Fruit fly (Drosophila melanogaster) whole organism, embryonic: Measurements from ENCODE around the gene Oct-TyrR.

ENCODE experiments used
- ATbp ChIP-seq: fragments of 200-800 bp; sonication (Bioruptor generic); optimal IDR thresholded peaks from 2 replicates; lab custom pipeline; 2017; ENCODE audit warnings: missing biosample characterization, mild to moderate bottlenecking, missing genetic modification characterization, missing genetic modification reagents
- Blimp-1 ChIP-seq: fragments of 200-800 bp; sonication (Bioruptor generic); optimal IDR thresholded peaks from 3 replicates; lab custom pipeline; 2018; ENCODE audit warnings: missing biosample characterization, missing genetic modification characterization, mild to moderate bottlenecking, moderate library complexity, missing genetic modification reagents
- C15 ChIP-seq: fragments of 200-800 bp; sonication (Bioruptor generic); IDR thresholded peaks from 3 replicates; pipeline ENCODE4 v1.3.6; 2022; ENCODE audit warnings: missing biosample characterization, missing genetic modification characterization
- CG1024 ChIP-seq: fragments of 200-800 bp; sonication (Bioruptor generic); IDR thresholded peaks from 2 replicates; pipeline ENCODE4 v1.3.6; 2022; ENCODE audit warnings: missing biosample characterization, missing genetic modification characterization
- CG10543 ChIP-seq: fragments of 200-800 bp; sonication (Bioruptor generic); optimal IDR thresholded peaks from 3 replicates; lab custom pipeline; 2017; ENCODE audit warnings: missing biosample characterization, mild to moderate bottlenecking, missing genetic modification characterization, moderate library complexity
- CG10654 ChIP-seq: fragments of 200-800 bp; sonication (Bioruptor generic); optimal IDR thresholded peaks from 2 replicates; lab custom pipeline; 2016; ENCODE audit warnings: missing biosample characterization, missing genetic modification characterization
- CG10959 ChIP-seq: fragments of 200-800 bp; sonication (Bioruptor generic); IDR thresholded peaks from 2 replicates; pipeline ENCODE4 v1.3.6; 2022; ENCODE audit warnings: missing biosample characterization, missing genetic modification characterization
- CG11093 ChIP-seq: fragments of 200-800 bp; sonication (Bioruptor generic); IDR thresholded peaks from 3 replicates; pipeline ENCODE4 v1.3.6; 2022; ENCODE audit warnings: missing biosample characterization, missing genetic modification characterization
- CG12071 ChIP-seq: fragments of 200-800 bp; sonication (Bioruptor generic); optimal IDR thresholded peaks from 3 replicates; lab custom pipeline; 2018; ENCODE audit warnings: missing biosample characterization, mild to moderate bottlenecking, missing genetic modification characterization
- CG14860 ChIP-seq: fragments of 200-800 bp; sonication (Bioruptor generic); IDR thresholded peaks from 3 replicates; pipeline ENCODE4 v1.3.6; 2022; ENCODE audit warnings: missing biosample characterization, missing genetic modification characterization; ENCODE audit not compliant: partially characterized antibody
- CG15479 ChIP-seq: fragments of 200-800 bp; sonication (Bioruptor generic); optimal IDR thresholded peaks from 3 replicates; lab custom pipeline; 2019; ENCODE audit warnings: missing biosample characterization, mild to moderate bottlenecking, missing genetic modification characterization, moderate library complexity
- CG17328 ChIP-seq: fragments of 200-800 bp; sonication (Bioruptor generic); IDR thresholded peaks from 2 replicates; pipeline ENCODE4 v1.3.6; 2022; ENCODE audit warnings: missing biosample characterization, missing genetic modification characterization
- CG2199 ChIP-seq: fragments of 200-800 bp; sonication (Bioruptor generic); IDR thresholded peaks from 3 replicates; pipeline ENCODE4 v1.3.6; 2022; ENCODE audit warnings: missing biosample characterization, missing genetic modification characterization
- CG2202 ChIP-seq: fragments of 200-800 bp; sonication (Bioruptor generic); optimal IDR thresholded peaks from 2 replicates; lab custom pipeline; 2018; ENCODE audit warnings: missing biosample characterization, mild to moderate bottlenecking, missing genetic modification characterization
- CG2678 ChIP-seq: fragments of 200-800 bp; sonication (Bioruptor generic); optimal IDR thresholded peaks from 3 replicates; lab custom pipeline; 2019; ENCODE audit warnings: missing biosample characterization, mild to moderate bottlenecking, missing genetic modification characterization, moderate library complexity
- CG30403 ChIP-seq: fragments of 200-800 bp; sonication (Bioruptor generic); optimal IDR thresholded peaks from 3 replicates; lab custom pipeline; 2016; ENCODE audit warnings: missing biosample characterization, missing genetic modification characterization
- CG32767 ChIP-seq: fragments of 200-800 bp; sonication (Bioruptor generic); IDR thresholded peaks from 2 replicates; pipeline ENCODE4 v1.3.6; 2022; ENCODE audit warnings: missing biosample characterization, missing genetic modification characterization
- CG4360 ChIP-seq: fragments of 200-800 bp; sonication (Bioruptor generic); IDR thresholded peaks from 2 replicates; pipeline ENCODE4 v1.3.6; 2022; ENCODE audit warnings: missing biosample characterization, missing genetic modification characterization
- CG4854 ChIP-seq: fragments of 200-800 bp; sonication (Bioruptor generic); optimal IDR thresholded peaks from 2 replicates; lab custom pipeline; 2016; ENCODE audit warnings: missing biosample characterization, missing genetic modification characterization, inconsistent platforms
- CG6175 ChIP-seq: fragments of 200-800 bp; sonication (Bioruptor generic); IDR thresholded peaks from 3 replicates; pipeline ENCODE4 v1.3.6; 2022; ENCODE audit warnings: missing biosample characterization, missing genetic modification characterization
- D19B ChIP-seq: fragments of 200-800 bp; sonication (Bioruptor generic); optimal IDR thresholded peaks from 2 replicates; lab custom pipeline; 2017; ENCODE audit warnings: missing biosample characterization, mild to moderate bottlenecking, missing genetic modification characterization
- Dad ChIP-seq: fragments of 200-800 bp; sonication (Bioruptor generic); optimal IDR thresholded peaks from 3 replicates; lab custom pipeline; 2016; ENCODE audit warnings: missing biosample characterization, missing genetic modification characterization
- Dek ChIP-seq: fragments of 200-800 bp; sonication (Bioruptor generic); optimal IDR thresholded peaks from 3 replicates; lab custom pipeline; 2019; ENCODE audit warnings: missing biosample characterization, mild to moderate bottlenecking, missing genetic modification characterization, moderate library complexity
- Dll ChIP-seq: fragments of 200-800 bp; sonication (Bioruptor generic); IDR thresholded peaks from 4 replicates; pipeline ENCODE4 v1.3.6; 2022; ENCODE audit warnings: missing biosample characterization, missing genetic modification characterization; ENCODE audit not compliant: partially characterized antibody
- HLH3B ChIP-seq: fragments of 200-800 bp; sonication (Bioruptor generic); IDR thresholded peaks from 2 replicates; pipeline ENCODE4 v1.3.6; 2022; ENCODE audit warnings: missing biosample characterization, missing genetic modification characterization
- HmgZ ChIP-seq: fragments of 200-800 bp; sonication (Bioruptor generic); optimal IDR thresholded peaks from 2 replicates; lab custom pipeline; 2018; ENCODE audit warnings: missing biosample characterization, mild to moderate bottlenecking, missing genetic modification characterization
- MTF-1 ChIP-seq: fragments of 200-800 bp; sonication (Bioruptor generic); optimal IDR thresholded peaks from 2 replicates; lab custom pipeline; 2018; ENCODE audit warnings: missing biosample characterization, mild to moderate bottlenecking, missing genetic modification characterization, borderline replicate concordance
- Meics ChIP-seq: fragments of 200-800 bp; sonication (Bioruptor generic); optimal IDR thresholded peaks from 2 replicates; lab custom pipeline; 2017; ENCODE audit warnings: missing biosample characterization, mild to moderate bottlenecking, missing genetic modification characterization
- Mes4 ChIP-seq: fragments of 200-800 bp; sonication (Bioruptor generic); optimal IDR thresholded peaks from 2 replicates; lab custom pipeline; 2016; ENCODE audit warnings: missing biosample characterization, missing genetic modification characterization
- NC2α ChIP-seq: fragments of 200-800 bp; sonication (Bioruptor generic); optimal IDR thresholded peaks from 2 replicates; lab custom pipeline; 2016; ENCODE audit warnings: missing biosample characterization, missing genetic modification characterization
- Neu2 ChIP-seq: fragments of 200-800 bp; sonication (Bioruptor generic); optimal IDR thresholded peaks from 3 replicates; lab custom pipeline; 2016; ENCODE audit warnings: missing biosample characterization, missing genetic modification characterization, borderline replicate concordance
- Ptx1 ChIP-seq: fragments of 200-800 bp; sonication (Bioruptor generic); IDR thresholded peaks from 2 replicates; pipeline ENCODE4 v1.3.6; 2022; ENCODE audit warnings: missing biosample characterization, missing genetic modification characterization
- Stat92E ChIP-seq, 3 experiments: fragments of >200 bp in 2 of 3; fragments of 200-800 bp in 1 of 3; sonication (Bioruptor generic) in 1 of 3; optimal IDR thresholded peaks; 2 replicates each; lab custom pipeline; 2017 to 2019; ENCODE audit warnings: missing biosample characterization in 3 of 3, missing genetic modification characterization in 3 of 3, mild to moderate bottlenecking in 1 of 3, moderate library complexity in 1 of 3
- Tbp ChIP-seq: fragments of >200 bp; optimal IDR thresholded peaks from 2 replicates; lab custom pipeline; 2018; ENCODE audit warnings: missing biosample characterization, missing genetic modification characterization
- Usf ChIP-seq: fragments of 200-800 bp; sonication (Bioruptor generic); optimal IDR thresholded peaks from 2 replicates; lab custom pipeline; 2017; ENCODE audit warnings: missing genotype, missing biosample characterization, missing genetic modification characterization
- YL-1 ChIP-seq: fragments of 200-800 bp; sonication (Bioruptor generic); optimal IDR thresholded peaks from 3 replicates; lab custom pipeline; 2017; ENCODE audit warnings: missing biosample characterization, mild to moderate bottlenecking, missing genetic modification characterization
- ab ChIP-seq: fragments of 200-800 bp; sonication (Bioruptor generic); optimal IDR thresholded peaks from 2 replicates; lab custom pipeline; 2016; ENCODE audit warnings: missing biosample characterization, missing genetic modification characterization
- cas ChIP-seq: fragments of 200-800 bp; sonication (Bioruptor generic); IDR thresholded peaks from 2 replicates; pipeline ENCODE4 v1.3.6; 2022; ENCODE audit warnings: missing biosample characterization, missing genetic modification characterization
- cato ChIP-seq: fragments of 200-800 bp; sonication (Bioruptor generic); optimal IDR thresholded peaks from 2 replicates; lab custom pipeline; 2016; ENCODE audit warnings: missing biosample characterization, missing genetic modification characterization, borderline replicate concordance
- dmrt11E ChIP-seq: fragments of 200-800 bp; sonication (Bioruptor generic); optimal IDR thresholded peaks from 3 replicates; lab custom pipeline; 2018; ENCODE audit warnings: missing biosample characterization, mild to moderate bottlenecking, missing genetic modification characterization, moderate library complexity
- fd96Cb ChIP-seq: fragments of 200-800 bp; sonication (Bioruptor generic); optimal IDR thresholded peaks from 2 replicates; lab custom pipeline; 2018; ENCODE audit warnings: missing biosample characterization, mild to moderate bottlenecking, missing genetic modification characterization, moderate library complexity
- gt ChIP-seq: fragments of 200-800 bp; sonication (Bioruptor generic); IDR thresholded peaks from 2 replicates; pipeline ENCODE4 v1.3.6; 2022; ENCODE audit warnings: missing biosample characterization, missing genetic modification characterization
- luna ChIP-seq: fragments of 200-800 bp; sonication (Bioruptor generic); optimal IDR thresholded peaks from 2 replicates; lab custom pipeline; 2016; ENCODE audit warnings: missing biosample characterization, missing genetic modification characterization
- pnt ChIP-seq: fragments of 200-800 bp; sonication (Bioruptor generic); optimal IDR thresholded peaks from 3 replicates; lab custom pipeline; 2016; ENCODE audit warnings: missing biosample characterization, missing genetic modification characterization
- pum ChIP-seq: fragments of 200-800 bp; sonication (Bioruptor generic); optimal IDR thresholded peaks from 2 replicates; lab custom pipeline; 2016; ENCODE audit warnings: missing biosample characterization, missing genetic modification characterization
- scrt ChIP-seq: fragments of 200-800 bp; sonication (Bioruptor generic); optimal IDR thresholded peaks from 2 replicates; lab custom pipeline; 2018; ENCODE audit warnings: missing biosample characterization, mild to moderate bottlenecking, missing genetic modification characterization, moderate library complexity
- sd ChIP-seq: fragments of 200-800 bp; sonication (Bioruptor generic); optimal IDR thresholded peaks from 3 replicates; lab custom pipeline; 2018; ENCODE audit warnings: missing biosample characterization, mild to moderate bottlenecking, missing genetic modification characterization, moderate library complexity
- sug ChIP-seq: fragments of 200-800 bp; optimal IDR thresholded peaks from 2 replicates; lab custom pipeline; 2019; ENCODE audit warnings: missing biosample characterization, mild to moderate bottlenecking, missing genetic modification characterization, moderate library complexity
- tin ChIP-seq: fragments of 200-800 bp; sonication (Bioruptor generic); optimal IDR thresholded peaks from 3 replicates; lab custom pipeline; 2016; ENCODE audit warnings: missing biosample characterization, missing genetic modification characterization
- vnd ChIP-seq: fragments of 200-800 bp; sonication (Bioruptor generic); IDR thresholded peaks from 3 replicates; pipeline ENCODE4 v1.3.6; 2022; ENCODE audit warnings: missing biosample characterization, missing genetic modification characterization; ENCODE audit not compliant: partially characterized antibody
- zfh1 ChIP-seq: fragments of 200-800 bp; sonication (Bioruptor generic); IDR thresholded peaks from 3 replicates; pipeline ENCODE4 v1.3.6; 2022; ENCODE audit warnings: missing biosample characterization, missing genetic modification characterization

Gene Oct-TyrR

dm6 chr3L:22078063-22078462 lies 43.3 kb downstream of the Oct-TyrR start (continued):
- TF ChIP-seq vnd (peak; percentile 69), zfh1 (GFP tag; lab: Robert Waterston, UW) (peak; percentile 62; the same call in 1 of the 3 replicates), NC2α (GFP tag; lab: Kevin White, UChicago) (peak; percentile 2), sug (tag; lab: Kevin White, UChicago) (peak; percentile 16), CG10959 (GFP tag; lab: Robert Waterston, UW) (peak; percentile 19; the same call in 1 of the 2 replicates), Dek (tag; lab: Kevin White, UChicago) (peak; percentile 30), CG2202 (tag; lab: Kevin White, UChicago) (no peak), gt (peak; percentile 28; the same call in 1 of the 2 replicates), pnt (GFP tag; lab: Kevin White, UChicago) (peak; percentile 44), Mes4 (GFP tag; lab: Kevin White, UChicago) (peak; percentile 30), HLH3B (GFP tag; lab: Robert Waterston, UW) (peak; percentile 56; the same call in 1 of the 2 replicates), tin (GFP tag; lab: Kevin White, UChicago) (peak; percentile 64), CG11093 (GFP tag; lab: Robert Waterston, UW) (no peak), C15 (no peak), CG6175 (GFP tag; lab: Robert Waterston, UW) (no peak), D19B (GFP tag; lab: Kevin White, UChicago) (no peak), CG17328 (GFP tag; lab: Robert Waterston, UW) (peak; percentile 57), cas (GFP tag; lab: Robert Waterston, UW) (no peak), CG14860 (GFP tag; lab: Robert Waterston, UW) (peak; percentile 59), sd (tag; lab: Kevin White, UChicago) (no peak), CG2199 (GFP tag; lab: Robert Waterston, UW) (no peak), CG15479 (no peak), CG10654 (GFP tag; lab: Kevin White, UChicago) (peak; percentile 9), cato (no peak), ab (GFP tag; lab: Kevin White, UChicago) (no peak), CG12071 (GFP tag; lab: Kevin White, UChicago) (peak; percentile 31), Ptx1 (peak; percentile 60), YL-1 (GFP tag; lab: Kevin White, UChicago) (no peak), scrt (peak; percentile 5), Dll (GFP tag; lab: Robert Waterston, UW) (peak; percentile 96), Blimp-1 (GFP tag; lab: Kevin White, UChicago) (peak; percentile 53), luna (GFP tag; lab: Kevin White, UChicago) (no peak), CG10543 (GFP tag; lab: Kevin White, UChicago) (no peak), Dad (peak; percentile 2), CG30403 (GFP tag; lab: Kevin White, UChicago) (peak; percentile 64), CG4854 (GFP tag; lab: Kevin White, UChicago) (no peak), Usf (GFP tag; lab: Kevin White, UChicago) (peak; percentile 49), HmgZ (peak; percentile 41), CG4360 (GFP tag; lab: Robert Waterston, UW) (no peak), MTF-1 (GFP tag; lab: Kevin White, UChicago) (no peak), fd96Cb (peak; percentile 26), CG2678 (tag; lab: Kevin White, UChicago) (peak; percentile 52), CG32767 (GFP tag; lab: Robert Waterston, UW) (no peak), pum (GFP tag; lab: Kevin White, UChicago) (no peak), Tbp (GFP tag; lab: Kevin White, UChicago) (no peak), Meics (GFP tag; lab: Kevin White, UChicago) (peak; percentile 54), dmrt11E (peak; percentile 66), ATbp (GFP tag; lab: Kevin White, UChicago) (peak; percentile 17), Neu2 (GFP tag; lab: Kevin White, UChicago) (no peak), CG1024 (no peak), Stat92E (GFP tag; optimal IDR thresholded peaks at IDR 0.05; lab: Kevin White, UChicago) (peak in 1 of 3 experiments; percentile 28)
